Worm (Caenorhabditis elegans): ENCODE data around the gene pqn-51.

DNA sequence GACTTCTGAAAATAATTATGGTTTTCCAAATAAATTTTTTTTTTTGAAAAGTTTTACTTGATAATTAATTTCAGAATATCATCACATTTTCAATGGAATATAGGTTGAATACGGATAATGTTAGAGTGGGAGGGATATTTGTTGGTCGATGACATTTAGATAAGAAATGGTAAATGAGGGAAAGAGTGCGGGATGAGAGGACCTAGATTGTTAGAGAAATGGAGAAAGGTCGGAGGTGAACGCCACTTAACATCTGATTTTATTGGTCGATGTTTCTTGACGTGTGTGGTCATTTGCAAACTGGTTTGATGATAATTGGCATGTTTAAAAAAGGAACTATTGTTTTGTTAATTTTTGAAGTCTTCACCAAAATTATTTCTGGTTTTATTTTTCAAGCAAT lies 11.0 kb upstream of the pqn-51 start:
- no peak for TF ChIP-seq flt-1 (GFP tag; IDR thresholded peaks at IDR 0.05)
- no peak for TF ChIP-seq ztf-23 (GFP tag; IDR thresholded peaks at IDR 0.05)
- no peak for TF ChIP-seq cog-1 (tag; optimal IDR thresholded peaks at IDR 0.05)
- no peak for TF ChIP-seq klf-2 (GFP tag; conservative IDR thresholded peaks at IDR 0.05)
- TF ChIP-seq tab-1 (GFP tag; IDR thresholded peaks at IDR 0.05), result no peak

All from whole organism, midembryonic.